Worm (Caenorhabditis elegans): Measurements from ENCODE around the gene F29B9.5.

Gene F29B9.5

ce11 chrIV:4652365-4652844 is at the start of gene F29B9.5:
Gene F29B9.5, plus strand, starts transcription at chrIV:4652415.
- peak; percentile 9 for TF ChIP-seq nhr-111 (GFP tag; optimal IDR thresholded peaks at IDR 0.05)
- TF ChIP-seq vab-7 (GFP tag; IDR thresholded peaks at IDR 0.05) = no peak
- TF ChIP-seq unc-39 (tag; optimal IDR thresholded peaks at IDR 0.05) = no peak
- TF ChIP-seq egl-27 (tag; optimal IDR thresholded peaks at IDR 0.05) = no peak
- TF ChIP-seq daf-8 (GFP tag; IDR thresholded peaks at IDR 0.05) = no peak
- no peak for TF ChIP-seq lim-7 (GFP tag; IDR thresholded peaks at IDR 0.05)
- no peak for TF ChIP-seq lin-15B (tag; optimal IDR thresholded peaks at IDR 0.05)
- TF ChIP-seq arid-1 (GFP tag; conservative IDR thresholded peaks at IDR 0.05) = 0 out of 2 replicates have a peak, but pooled peaks have one; percentile 29
- TF ChIP-seq lin-39 (tag; optimal IDR thresholded peaks at IDR 0.05) = no peak
- no peak for TF ChIP-seq daf-16 (GFP tag; optimal IDR thresholded peaks at IDR 0.05)
- TF ChIP-seq daf-16 (tag; optimal IDR thresholded peaks at IDR 0.05) = peak; percentile 2
- TF ChIP-seq madf-5 (GFP tag; IDR thresholded peaks at IDR 0.05) = no peak
- no peak for TF ChIP-seq ces-1 (GFP tag; optimal IDR thresholded peaks at IDR 0.05)
- no peak for TF ChIP-seq D1046.2 (GFP tag; IDR thresholded peaks at IDR 0.05)
- TF ChIP-seq dmd-8 (GFP tag; IDR thresholded peaks at IDR 0.05) = 0 out of 2 replicates have a peak, but pooled peaks have one; percentile 39
- TF ChIP-seq skn-1 (tag; optimal IDR thresholded peaks at IDR 0.05) = no peak
- TF ChIP-seq jun-1 (tag; optimal IDR thresholded peaks at IDR 0.05) = no peak
- no peak for TF ChIP-seq hif-1 (tag; optimal IDR thresholded peaks at IDR 0.05)
- TF ChIP-seq hlh-11 (tag; optimal IDR thresholded peaks at IDR 0.05) = no peak
- no peak for TF ChIP-seq lsy-2 (tag; optimal IDR thresholded peaks at IDR 0.05)
- no peak for TF ChIP-seq zfp-3 (GFP tag; conservative IDR thresholded peaks at IDR 0.05)
- 0 out of 2 replicates have a peak, but pooled peaks have one; percentile 35 for TF ChIP-seq pha-4 (GFP tag; IDR thresholded peaks at IDR 0.05)
- TF ChIP-seq pha-4 (tag; optimal IDR thresholded peaks at IDR 0.05) = no peak
- peak; percentile 55; the same call in 1 of the 2 replicates for TF ChIP-seq snpc-1.2 (GFP tag; IDR thresholded peaks at IDR 0.05)
- no peak for TF ChIP-seq ceh-28 (tag; optimal IDR thresholded peaks at IDR 0.05)
- TF ChIP-seq aly-2 (tag; optimal IDR thresholded peaks at IDR 0.05) = no peak
- no peak for TF ChIP-seq mes-2 (tag; optimal IDR thresholded peaks at IDR 0.05; ENCODE audit: poor library complexity, severe bottlenecking)
- 0 out of 2 replicates have a peak, but pooled peaks have one; percentile 50 for TF ChIP-seq Y75B8A.6 (GFP tag; IDR thresholded peaks at IDR 0.05)
- no peak for TF ChIP-seq tag-97 (GFP tag; IDR thresholded peaks at IDR 0.05)
- TF ChIP-seq hmg-1.1 (GFP tag; IDR thresholded peaks at IDR 0.05) = no peak
- no peak for TF ChIP-seq dpl-1 (GFP tag; optimal IDR thresholded peaks at IDR 0.05)
- 0 out of 2 replicates have a peak, but pooled peaks have one; percentile 54 for TF ChIP-seq T26A8.4 (GFP tag; IDR thresholded peaks at IDR 0.05)
- peak; percentile 80 for TF ChIP-seq F49E8.2 (tag; optimal IDR thresholded peaks at IDR 0.05; ENCODE audit: borderline replicate concordance)
- no peak for TF ChIP-seq rbr-2 (tag; optimal IDR thresholded peaks at IDR 0.05)
- TF ChIP-seq spr-1 (tag; optimal IDR thresholded peaks at IDR 0.05) = no peak
- TF ChIP-seq F10B5.3 (tag; optimal IDR thresholded peaks at IDR 0.05) = no peak
- no peak for TF ChIP-seq nhr-102 (tag; optimal IDR thresholded peaks at IDR 0.05)
- no peak for TF ChIP-seq ZK546.5 (tag; optimal IDR thresholded peaks at IDR 0.05)
- peak; percentile 36; the same call in 1 of the 2 replicates for TF ChIP-seq saeg-2 (GFP tag; IDR thresholded peaks at IDR 0.05)
- no peak for TF ChIP-seq dmd-9 (GFP tag; IDR thresholded peaks at IDR 0.05)
- no peak for TF ChIP-seq mdt-29 (GFP tag; IDR thresholded peaks at IDR 0.05)
- TF ChIP-seq nhr-41 (GFP tag; IDR thresholded peaks at IDR 0.05) = no peak
- no peak for TF ChIP-seq mxl-2 (GFP tag; conservative IDR thresholded peaks at IDR 0.05)
- peak; percentile 19 for TF ChIP-seq aha-1 (tag)
- TF ChIP-seq mdl-1 (tag; optimal IDR thresholded peaks at IDR 0.05) = no peak
- no peak for TF ChIP-seq F44E2.7 (GFP tag; IDR thresholded peaks at IDR 0.05)
- no peak for TF ChIP-seq Y5F2A.4 (GFP tag; optimal IDR thresholded peaks at IDR 0.05)
- peak; percentile 54 for TF ChIP-seq lin-38 (GFP tag; IDR thresholded peaks at IDR 0.05)
- TF ChIP-seq F26F4.8 (GFP tag; conservative IDR thresholded peaks at IDR 0.05) = no peak
- no peak for TF ChIP-seq ceh-32 (tag; optimal IDR thresholded peaks at IDR 0.05; ENCODE audit: poor library complexity)
- 0 out of 2 replicates have a peak, but pooled peaks have one; percentile 49 for TF ChIP-seq nhr-42 (GFP tag; IDR thresholded peaks at IDR 0.05)
